Fruit fly (Drosophila melanogaster): ENCODE results near the gene Ugt37E1.
A peak's percentile ranks its signal among the peaks of the same experiment; 100 is the strongest.

The Ugt37E1 gene

DNA sequence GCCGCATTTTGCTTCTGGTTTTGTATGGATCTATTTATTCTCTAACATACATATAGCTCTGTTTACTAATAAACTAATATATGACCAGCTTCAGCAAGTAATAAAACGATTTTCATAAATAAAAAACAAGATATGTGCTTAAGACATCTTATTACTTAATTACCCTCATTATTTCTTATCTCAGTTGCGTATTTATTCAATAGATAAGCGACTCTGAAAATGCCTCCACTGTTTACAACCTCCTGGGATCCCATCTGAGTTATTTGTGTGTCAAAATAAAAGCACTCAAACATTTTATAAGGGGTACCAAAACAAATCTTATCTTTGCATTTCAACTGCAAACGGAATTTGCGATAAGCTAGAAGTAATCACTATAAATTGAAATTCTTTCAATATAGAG, 23.3 kb downstream of the Ugt37E1 start (continued):
- TF ChIP-seq knrl (GFP tag; IDR thresholded peaks at IDR 0.05; ENCODE audit: partially characterized antibody), result no peak
- no peak for TF ChIP-seq ftz-f1 (GFP tag; optimal IDR thresholded peaks at IDR 0.05)
- no peak for TF ChIP-seq CG7928 (GFP tag; optimal IDR thresholded peaks at IDR 0.05)
- TF ChIP-seq Hr39 (optimal IDR thresholded peaks at IDR 0.05), result no peak
- no peak for TF ChIP-seq Adf1 (GFP tag; IDR thresholded peaks at IDR 0.05)
- TF ChIP-seq crc (GFP tag; optimal IDR thresholded peaks at IDR 0.05), result no peak
- TF ChIP-seq Jarid2 (GFP tag; optimal IDR thresholded peaks at IDR 0.05), result no peak
- no peak for TF ChIP-seq sens-2 (GFP tag; IDR thresholded peaks at IDR 0.05)
- TF ChIP-seq CG3065 (GFP tag; optimal IDR thresholded peaks at IDR 0.05), result no peak
- TF ChIP-seq CG18599 (GFP tag; optimal IDR thresholded peaks at IDR 0.05), result peak; percentile 36
- TF ChIP-seq Xrp1 (GFP tag; IDR thresholded peaks at IDR 0.05), result no peak
- TF ChIP-seq chm (GFP tag; IDR thresholded peaks at IDR 0.05), result no peak
- TF ChIP-seq otp (GFP tag; IDR thresholded peaks at IDR 0.05), result no peak
- no peak for TF ChIP-seq chinmo (GFP tag; IDR thresholded peaks at IDR 0.05; ENCODE audit: partially characterized antibody)
- TF ChIP-seq lbe (GFP tag; optimal IDR thresholded peaks at IDR 0.05), result peak; percentile 34
- peak; percentile 71 for TF ChIP-seq CG34376 (GFP tag; optimal IDR thresholded peaks at IDR 0.05)
- TF ChIP-seq Bgb (GFP tag; IDR thresholded peaks at IDR 0.05; ENCODE audit: partially characterized antibody), result no peak
- TF ChIP-seq CG15073 (GFP tag; optimal IDR thresholded peaks at IDR 0.05), result no peak
- peak in 1 of 2 experiments; percentile 19 for TF ChIP-seq Pdp1 (GFP tag; optimal IDR thresholded peaks at IDR 0.05)
- TF ChIP-seq CG30431 (GFP tag; optimal IDR thresholded peaks at IDR 0.05), result no peak
- TF ChIP-seq Fer3 (tag; optimal IDR thresholded peaks at IDR 0.05), result no peak
- no peak for TF ChIP-seq twi (tag; optimal IDR thresholded peaks at IDR 0.05)
- no peak for TF ChIP-seq CG17612 (GFP tag; IDR thresholded peaks at IDR 0.05)
- no peak for TF ChIP-seq Lhr (GFP tag; optimal IDR thresholded peaks at IDR 0.05)
- no peak for TF ChIP-seq Opbp (GFP tag; IDR thresholded peaks at IDR 0.05; ENCODE audit: partially characterized antibody)
- peak; percentile 98 for TF ChIP-seq sd (tag; optimal IDR thresholded peaks at IDR 0.05)
- TF ChIP-seq NfI (GFP tag; optimal IDR thresholded peaks at IDR 0.05), result no peak
- no peak for TF ChIP-seq ranshi (GFP tag; IDR thresholded peaks at IDR 0.05)
- peak; percentile 13 for TF ChIP-seq tap (tag; optimal IDR thresholded peaks at IDR 0.05)
- no peak for TF ChIP-seq dmrt11E (tag; optimal IDR thresholded peaks at IDR 0.05)
- no peak for TF ChIP-seq CG17802 (tag; optimal IDR thresholded peaks at IDR 0.05)
- TF ChIP-seq Bteb2 (GFP tag; optimal IDR thresholded peaks at IDR 0.05), result no peak
- peak; percentile 32 for TF ChIP-seq CG12299 (tag; optimal IDR thresholded peaks at IDR 0.05)
- no peak for TF ChIP-seq CG11723 (GFP tag; optimal IDR thresholded peaks at IDR 0.05)
- TF ChIP-seq dm (GFP tag; optimal IDR thresholded peaks at IDR 0.05), result no peak
- no peak for TF ChIP-seq sob (GFP tag; IDR thresholded peaks at IDR 0.05)
- no peak for TF ChIP-seq Asciz (GFP tag; optimal IDR thresholded peaks at IDR 0.05)
- no peak for TF ChIP-seq Taf1 (GFP tag; IDR thresholded peaks at IDR 0.05)
- TF ChIP-seq Ets97D (GFP tag; optimal IDR thresholded peaks at IDR 0.05), result no peak
- TF ChIP-seq fu2 (GFP tag; optimal IDR thresholded peaks at IDR 0.05), result no peak
- TF ChIP-seq gcm2 (GFP tag; optimal IDR thresholded peaks at IDR 0.05), result no peak
- no peak for TF ChIP-seq zfh2 (GFP tag; optimal IDR thresholded peaks at IDR 0.05)
- no peak for TF ChIP-seq CG32772 (GFP tag; IDR thresholded peaks at IDR 0.05)
- TF ChIP-seq ap (GFP tag; IDR thresholded peaks at IDR 0.05), result no peak
- no peak for TF ChIP-seq CG2202 (tag; optimal IDR thresholded peaks at IDR 0.05)
- TF ChIP-seq CG4617 (GFP tag; optimal IDR thresholded peaks at IDR 0.05; ENCODE audit: borderline replicate concordance), result no peak
- no peak for TF ChIP-seq so (GFP tag; IDR thresholded peaks at IDR 0.05)
- no peak for TF ChIP-seq Hsf (GFP tag; optimal IDR thresholded peaks at IDR 0.05)
- TF ChIP-seq CG12769 (tag; optimal IDR thresholded peaks at IDR 0.05), result no peak
- TF ChIP-seq Meics (GFP tag; optimal IDR thresholded peaks at IDR 0.05), result no peak
- TF ChIP-seq CTCF (GFP tag; optimal IDR thresholded peaks at IDR 0.05), result no peak
- peak; percentile 30 for TF ChIP-seq Hey (tag; optimal IDR thresholded peaks at IDR 0.05)
- no peak for TF ChIP-seq nau (GFP tag; optimal IDR thresholded peaks at IDR 0.05)

Measured in whole organism, embryonic.